Fruit fly (Drosophila melanogaster): ENCODE measurements around the gene step.

DNA sequence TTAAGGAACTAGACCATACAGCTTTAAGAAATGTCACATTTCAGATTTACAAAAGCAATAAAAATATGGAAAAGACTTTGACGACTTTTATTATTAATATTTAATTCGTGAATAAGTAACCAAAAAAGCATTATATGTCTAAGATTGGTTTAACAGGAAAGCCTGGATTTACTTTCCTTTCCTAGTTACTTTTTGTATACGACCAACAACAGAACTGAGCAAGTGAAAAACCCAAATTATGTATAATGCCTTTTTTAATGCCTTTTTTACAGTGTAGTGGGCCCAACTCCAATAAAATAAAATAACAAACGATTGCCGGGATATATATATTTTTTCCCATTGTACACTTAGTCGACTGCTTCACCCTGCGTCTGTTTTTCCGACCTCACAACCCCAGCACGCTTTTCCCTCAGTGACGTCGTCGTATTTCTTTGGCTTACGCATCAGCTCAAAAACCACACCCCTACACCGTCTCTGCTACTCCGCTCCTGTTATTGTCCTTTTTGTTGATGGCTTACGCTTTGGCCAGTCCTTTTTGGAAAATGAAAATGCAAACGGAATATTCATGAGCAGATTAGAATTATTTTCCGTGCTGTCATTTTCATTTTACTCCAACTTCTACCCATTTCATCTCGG is 27.6 kb upstream of the step start:
- TF ChIP-seq usp (GFP tag; optimal IDR thresholded peaks at IDR 0.05), result no peak
- TF ChIP-seq h (GFP tag; optimal IDR thresholded peaks at IDR 0.05), result no peak
- no peak for TF ChIP-seq dmrt93B (GFP tag; optimal IDR thresholded peaks at IDR 0.05)
- no peak for TF ChIP-seq Myc (optimal IDR thresholded peaks at IDR 0.05)
- no peak for TF ChIP-seq br (GFP tag; optimal IDR thresholded peaks at IDR 0.05)
- no peak for TF ChIP-seq CrebA (GFP tag; optimal IDR thresholded peaks at IDR 0.05; ENCODE audit: borderline replicate concordance)
- TF ChIP-seq sage (GFP tag; optimal IDR thresholded peaks at IDR 0.05), result no peak
